Fruit fly (Drosophila melanogaster): ENCODE measurements around the gene Arv1.

The Arv1 gene

dm6 chr3L:21533270-21533948, 4.3 kb upstream of the Arv1 start, which contains the start of gene Mkrn1:
Gene Mkrn1, minus strand, starts transcription at chr3L:21533713.
- TF ChIP-seq CG8478 (optimal IDR thresholded peaks at IDR 0.05) (no peak), CTCF (optimal IDR thresholded peaks at IDR 0.05) (peak in 1 of 2 experiments; percentile 40)

DNA sequence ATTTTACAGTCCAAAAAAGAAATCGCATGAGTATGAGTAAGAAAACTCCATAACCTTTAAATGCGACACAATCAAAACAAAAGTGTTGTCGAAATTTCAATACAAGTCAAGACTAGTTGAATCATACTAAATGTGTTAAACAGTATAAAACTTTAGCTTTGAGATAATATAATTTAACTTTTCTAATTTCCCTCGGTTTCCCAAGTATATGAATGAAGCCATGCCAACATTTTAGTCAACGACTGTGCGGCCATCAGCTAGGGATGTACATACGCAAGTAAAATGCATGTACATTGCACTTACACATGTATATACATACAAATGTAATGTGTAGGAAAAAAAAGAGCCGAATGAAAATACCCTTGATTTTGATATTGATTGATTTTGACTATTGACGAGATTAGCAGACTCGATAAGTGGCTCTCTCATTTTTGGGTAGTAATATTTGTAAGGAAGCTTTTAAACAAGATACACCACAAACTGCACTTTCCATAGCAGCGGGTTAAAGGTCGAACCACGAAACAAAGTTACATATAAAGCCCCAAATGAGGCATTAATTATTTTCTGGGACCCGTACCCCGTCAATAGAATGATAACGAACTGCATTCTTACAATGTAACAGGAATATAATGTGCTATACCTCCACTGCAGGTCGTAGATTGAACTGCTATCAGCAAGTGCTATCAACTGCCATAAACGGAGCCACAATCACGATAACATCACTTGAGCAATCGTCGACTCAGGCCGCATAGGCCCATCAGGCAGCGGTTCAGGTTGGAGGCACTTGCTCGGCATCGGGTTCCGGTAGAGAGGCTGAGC, 4.9 kb downstream of the Arv1 start:
- TF ChIP-seq CG8478 (optimal IDR thresholded peaks at IDR 0.05) = no peak
- TF ChIP-seq CTCF (optimal IDR thresholded peaks at IDR 0.05) = no peak

DNA sequence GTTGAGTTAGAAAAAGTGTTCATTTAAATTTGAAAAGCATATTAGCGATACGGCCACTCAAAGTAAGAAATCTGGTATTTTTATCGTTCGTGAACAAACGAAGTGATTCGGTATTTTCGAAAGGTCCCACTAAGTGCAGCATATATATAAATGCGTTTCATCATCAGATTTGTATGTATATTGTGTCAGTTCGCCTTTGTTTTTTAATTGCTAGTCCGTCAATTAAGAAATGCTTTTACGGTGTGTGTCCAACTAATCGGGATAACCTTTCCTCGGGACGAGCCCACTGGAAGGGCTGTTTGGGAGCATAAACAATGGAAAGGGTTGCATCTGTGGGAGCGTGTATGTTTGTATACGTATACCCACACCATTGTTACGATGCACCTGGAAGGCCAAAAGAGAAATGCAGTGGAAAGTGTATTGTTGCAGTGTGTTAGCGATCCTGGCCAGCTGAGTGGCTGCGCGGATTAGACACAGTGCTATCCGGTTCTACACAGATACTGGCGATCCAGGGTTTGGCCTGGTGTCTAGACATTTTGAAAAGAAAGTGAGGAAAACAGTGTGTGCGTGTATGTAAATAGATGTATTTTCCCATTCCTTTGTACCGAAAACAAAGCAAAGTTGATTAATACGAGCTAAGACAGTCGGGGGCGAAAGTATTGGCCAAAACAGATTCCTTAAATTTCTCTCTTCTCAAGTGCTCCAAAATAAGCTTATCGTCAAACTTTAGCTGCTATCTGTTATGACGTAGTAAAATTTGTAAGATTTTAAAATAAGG, 5.9 kb downstream of the Arv1 start, which contains the start of gene CG7611:
Gene CG7611 (plus strand): TSS at position 128 of the 778 bp plus-strand sequence.
- TF ChIP-seq CG8478 (optimal IDR thresholded peaks at IDR 0.05) (no peak), CTCF (optimal IDR thresholded peaks at IDR 0.05) (peak in 1 of 2 experiments; percentile 1)

- no peak for TF ChIP-seq CTCF (optimal IDR thresholded peaks at IDR 0.05)
- no peak for TF ChIP-seq CG8478 (optimal IDR thresholded peaks at IDR 0.05)
These were observed 10.8 kb downstream of the Arv1 start for dm6 chr3L:21518345-21518744.

- TF ChIP-seq CG8478 (optimal IDR thresholded peaks at IDR 0.05) (no peak), CTCF (optimal IDR thresholded peaks at IDR 0.05) (no peak)
These were observed 12.3 kb downstream of the Arv1 start for dm6 chr3L:21516716-21517266.

DNA sequence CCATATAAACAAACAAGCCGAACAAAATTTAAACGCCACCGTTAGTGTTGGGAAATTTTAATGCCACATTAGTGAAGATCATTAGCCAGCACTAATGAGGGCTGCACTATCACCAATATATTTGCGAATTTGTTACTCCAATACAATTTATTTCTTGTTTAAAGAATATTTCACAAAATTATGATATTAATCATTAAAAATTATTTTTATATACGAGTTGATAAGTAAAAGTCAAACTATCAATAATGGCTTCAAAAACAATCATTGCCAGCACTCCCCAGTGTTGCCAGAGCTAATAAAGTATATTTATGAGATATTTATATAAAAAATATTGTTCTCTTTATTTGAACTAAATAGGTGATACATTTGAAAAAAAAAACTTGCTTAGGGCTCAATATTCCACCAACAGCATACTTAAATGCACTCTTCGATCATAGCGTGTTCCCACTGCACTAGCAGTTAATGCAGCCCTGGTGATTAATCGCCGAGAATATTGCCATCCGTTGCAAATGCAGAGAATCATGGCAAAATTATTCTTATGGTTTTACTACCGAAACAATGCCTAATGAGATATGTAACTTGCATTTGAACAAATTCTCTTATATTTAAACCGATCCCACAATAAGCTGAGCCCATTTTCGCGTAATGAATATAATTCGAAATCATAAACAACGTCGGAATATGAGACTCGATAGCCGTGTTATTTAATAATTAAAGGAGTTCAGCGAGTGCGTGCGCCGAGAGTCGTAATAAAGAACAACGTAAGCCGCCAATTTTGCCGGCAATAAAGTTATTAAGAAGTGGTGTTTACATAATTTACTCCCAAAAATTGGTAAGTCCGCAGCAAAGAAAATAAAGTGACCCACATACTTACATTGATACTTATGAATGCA, 13.1 kb downstream of the Arv1 start, which contains the start of the genes SAK and Cdk12:
Gene SAK (minus strand): TSS at position 65 of the 893 bp plus-strand sequence.
Gene Cdk12 (plus strand): TSS at position 484 of the 893 bp plus-strand sequence.
- TF ChIP-seq CG8478 (optimal IDR thresholded peaks at IDR 0.05) = no peak
- no peak for TF ChIP-seq CTCF (optimal IDR thresholded peaks at IDR 0.05)

dm6 chr3L:21509488-21510122, 19.5 kb downstream of the Arv1 start:
- no peak for TF ChIP-seq CG8478 (optimal IDR thresholded peaks at IDR 0.05)
- no peak for TF ChIP-seq CTCF (optimal IDR thresholded peaks at IDR 0.05)

- TF ChIP-seq CTCF (optimal IDR thresholded peaks at IDR 0.05) (no peak), CG8478 (optimal IDR thresholded peaks at IDR 0.05) (no peak)
These were observed 20.5 kb downstream of the Arv1 start for dm6 chr3L:21508621-21509020.

DNA sequence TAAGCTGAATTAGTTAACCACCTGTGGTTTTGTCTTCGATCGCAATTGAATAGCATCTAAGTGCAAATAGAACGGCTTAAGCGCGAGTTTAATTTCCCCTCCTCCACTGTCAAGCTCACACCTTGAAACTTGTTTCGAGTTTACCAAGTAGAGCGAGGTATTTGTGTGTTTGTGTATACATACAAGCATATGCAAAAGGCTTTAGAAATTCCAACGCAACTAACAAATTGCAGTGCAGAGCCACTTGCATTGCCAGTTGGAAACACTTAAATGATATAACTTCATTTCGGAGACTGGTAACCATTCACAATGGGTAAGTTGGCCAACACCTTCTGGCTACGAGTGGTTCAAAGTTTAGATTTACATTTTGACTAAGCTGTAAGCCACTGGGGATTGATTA, 21.2 kb downstream of the Arv1 start:
- TF ChIP-seq CTCF (optimal IDR thresholded peaks at IDR 0.05) (no peak), CG8478 (optimal IDR thresholded peaks at IDR 0.05) (no peak)

DNA sequence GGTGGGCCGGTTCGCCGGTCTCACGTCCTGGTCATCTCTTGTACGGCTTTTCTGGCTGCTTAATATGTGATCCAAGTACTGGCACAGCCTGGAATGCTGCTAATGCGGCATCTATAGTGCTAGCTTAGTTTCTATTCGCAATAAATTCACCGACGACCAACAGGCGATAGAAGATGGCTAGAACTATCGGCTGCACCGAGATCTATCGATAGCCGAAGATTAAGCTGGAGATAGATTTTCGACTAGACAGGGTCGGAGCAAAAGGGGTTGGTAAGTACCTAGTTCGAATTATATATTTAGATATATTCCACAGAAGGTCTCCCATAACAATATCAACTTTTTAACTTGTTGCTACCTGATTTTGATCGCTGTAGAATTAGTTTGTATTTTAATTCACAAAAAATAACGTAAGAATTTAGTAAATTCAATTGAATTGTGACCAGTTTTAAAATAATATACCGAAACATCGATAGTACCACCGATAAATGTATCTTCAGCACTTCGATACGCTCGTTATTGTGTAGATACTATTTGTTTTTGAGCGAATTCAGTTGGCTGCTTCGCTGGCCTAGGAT, 21.7 kb downstream of the Arv1 start, which contains the start of the genes Glg1 and M6:
Gene Glg1 (minus strand): TSS at position 185 of the 575 bp plus-strand sequence.
Gene M6 (plus strand): TSS at position 499 of the 575 bp plus-strand sequence.
- no peak for TF ChIP-seq CG8478 (optimal IDR thresholded peaks at IDR 0.05)
- TF ChIP-seq CTCF (optimal IDR thresholded peaks at IDR 0.05) = peak; percentile 27 to 47

DNA sequence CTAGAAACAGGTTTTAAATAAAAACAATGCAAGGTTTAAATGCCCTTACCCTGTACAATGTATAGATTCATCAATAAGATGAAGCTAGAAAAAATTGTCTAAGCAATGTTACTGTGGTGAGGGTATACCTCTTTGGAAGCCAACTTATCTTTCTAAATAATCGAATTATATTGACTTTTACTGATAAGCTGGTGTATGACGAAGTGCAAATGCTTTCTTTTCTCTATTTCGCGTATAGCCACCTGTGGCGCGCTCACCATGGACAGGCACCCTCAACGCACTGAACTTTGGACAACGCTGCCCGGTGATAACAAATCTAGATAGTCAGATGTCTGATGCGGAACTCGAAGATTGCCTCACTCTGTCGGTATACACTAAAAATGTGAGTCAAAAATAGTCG, 27.2 kb downstream of the Arv1 start:
- TF ChIP-seq CG8478 (optimal IDR thresholded peaks at IDR 0.05) (no peak), CTCF (optimal IDR thresholded peaks at IDR 0.05) (no peak)

DNA sequence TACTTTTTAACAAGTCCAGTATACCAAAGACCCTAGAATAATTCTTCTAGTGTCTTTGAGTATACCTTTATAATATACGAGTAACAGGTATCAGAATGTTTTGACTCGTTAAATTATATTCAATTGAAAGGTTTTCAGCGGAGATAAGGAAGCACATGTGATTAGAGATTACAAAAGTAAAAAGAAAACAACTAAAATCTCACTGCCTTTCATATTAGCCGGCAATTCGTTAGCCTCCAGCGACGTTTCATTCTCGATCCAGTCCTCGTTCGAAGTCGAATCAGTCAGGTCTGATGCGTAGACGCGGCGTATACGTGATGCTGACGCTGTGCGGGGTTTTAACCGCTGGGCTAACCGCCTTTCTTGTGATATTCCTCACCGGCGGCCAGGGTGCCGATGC, 28.0 kb downstream of the Arv1 start, which contains the start of gene Est-Q:
Gene Est-Q (plus strand): TSS at position 250 of the 400 bp plus-strand sequence.
- TF ChIP-seq CTCF (optimal IDR thresholded peaks at IDR 0.05) (no peak), CG8478 (optimal IDR thresholded peaks at IDR 0.05) (no peak)
